Worm (Caenorhabditis elegans) whole organism, L4 larva: ENCODE data around the gene tmem-132.

Experiments used
- F44E2.7 ChIP-seq: fragments of 200-800 bp; sonication (Bioruptor generic); IDR thresholded peaks from 2 replicates; pipeline ENCODE4 v2.1.2; 2022; ENCODE audit warnings: missing genetic modification characterization, missing compliant biosample characterization
- F49E8.2 ChIP-seq: sonication (generic microtip); optimal IDR thresholded peaks from 2 replicates; lab custom pipeline; 2016; ENCODE audit warnings: missing compliant biosample characterization, mild to moderate bottlenecking, missing genetic modification characterization, borderline replicate concordance
- T26A8.4 ChIP-seq: fragments of 200-800 bp; sonication (Bioruptor generic); IDR thresholded peaks from 2 replicates; pipeline ENCODE4 v1.3.6; 2022; ENCODE audit warnings: missing genetic modification characterization, missing compliant biosample characterization
- Y48G9A.11 ChIP-seq: fragments of 200-800 bp; sonication (Bioruptor generic); IDR thresholded peaks from 2 replicates; pipeline ENCODE4 v1.3.6; 2022; ENCODE audit warnings: missing genetic modification reagents, missing genetic modification characterization, missing compliant biosample characterization
- aha-1 ChIP-seq: fragments of 150-350 bp; peaks from one replicate; lab custom pipeline; 2014; ENCODE audit warnings: missing biosample characterization, missing genetic modification characterization
- arid-1 ChIP-seq: fragments of 200-800 bp; sonication (Bioruptor generic); conservative IDR thresholded peaks from 2 replicates; pipeline ENCODE4 v1.3.6; 2022; ENCODE audit warnings: missing genetic modification reagents, missing genetic modification characterization, missing compliant biosample characterization
- ceh-20 ChIP-seq: fragments of 200-800 bp; sonication (Bioruptor generic); IDR thresholded peaks from 2 replicates; pipeline ENCODE4 v1.3.6; 2022; ENCODE audit warnings: missing genetic modification reagents, missing genetic modification characterization, missing compliant biosample characterization
- ces-1 ChIP-seq: fragments of 150-350 bp; sonication (generic microtip); optimal IDR thresholded peaks from 4 replicates; lab custom pipeline; 2014; ENCODE audit warnings: missing biosample characterization, missing genetic modification reagents, missing genetic modification characterization
- daf-16 ChIP-seq, 3 experiments: sonication (generic microtip); optimal IDR thresholded peaks; 2 replicates each; lab custom pipeline; 2016 to 2017; ENCODE audit warnings: missing genetic modification characterization in 3 of 3, missing genetic modification reagents in 3 of 3, mild to moderate bottlenecking in 2 of 3, missing compliant biosample characterization in 2 of 3, missing biosample characterization in 1 of 3, moderate library complexity in 1 of 3
- dmd-6 ChIP-seq: fragments of 200-800 bp; sonication (Bioruptor generic); IDR thresholded peaks from 2 replicates; pipeline ENCODE4 v1.3.6; 2022; ENCODE audit warnings: missing genetic modification reagents, missing genetic modification characterization, missing compliant biosample characterization
- dmd-8 ChIP-seq: fragments of 200-800 bp; sonication (Bioruptor generic); IDR thresholded peaks from 2 replicates; pipeline ENCODE4 v1.3.6; 2022; ENCODE audit warnings: missing genetic modification characterization, missing compliant biosample characterization
- dmd-9 ChIP-seq: fragments of 200-800 bp; sonication (Bioruptor generic); IDR thresholded peaks from 2 replicates; pipeline ENCODE4 v1.3.6; 2022; ENCODE audit warnings: missing genetic modification reagents, missing genetic modification characterization, missing compliant biosample characterization
- dpl-1 ChIP-seq: fragments of 150-350 bp; optimal IDR thresholded peaks from 2 replicates; lab custom pipeline; 2014; ENCODE audit warnings: missing biosample characterization, missing genetic modification reagents, missing genetic modification characterization
- duxl-1 ChIP-seq: sonication (generic microtip); optimal IDR thresholded peaks from 2 replicates; lab custom pipeline; 2016; ENCODE audit warnings: mild to moderate bottlenecking, missing genetic modification characterization, moderate library complexity, missing compliant biosample characterization; ENCODE audit not compliant: poor library complexity
- dve-1 ChIP-seq: sonication (generic microtip); optimal IDR thresholded peaks from 2 replicates; lab custom pipeline; 2017; ENCODE audit warnings: antibody characterized with exemption, mild to moderate bottlenecking, missing genetic modification characterization, missing compliant biosample characterization; ENCODE audit not compliant: insufficient read depth
- egl-43 ChIP-seq: fragments of 200-800 bp; sonication (Bioruptor generic); IDR thresholded peaks from 2 replicates; pipeline ENCODE4 v1.3.6; 2022; ENCODE audit warnings: missing genetic modification reagents, missing genetic modification characterization, missing compliant biosample characterization
- hlh-11 ChIP-seq: fragments of 200-800 bp; sonication (Bioruptor generic); optimal IDR thresholded peaks from 2 replicates; lab custom pipeline; 2018; ENCODE audit warnings: mild to moderate bottlenecking, missing genetic modification characterization, missing compliant biosample characterization
- lin-1 ChIP-seq: fragments of 200-800 bp; sonication (Bioruptor generic); IDR thresholded peaks from 2 replicates; pipeline ENCODE4 v1.3.6; 2022; ENCODE audit warnings: missing genetic modification reagents, missing genetic modification characterization, missing compliant biosample characterization
- lin-13 ChIP-seq: fragments of 150-350 bp; optimal IDR thresholded peaks from 2 replicates; lab custom pipeline; 2014; ENCODE audit warnings: missing biosample characterization, missing genetic modification reagents, missing genetic modification characterization
- lin-38 ChIP-seq: fragments of 200-800 bp; sonication (Bioruptor generic); IDR thresholded peaks from 2 replicates; pipeline ENCODE4 v1.3.6; 2022; ENCODE audit warnings: missing genetic modification reagents, missing genetic modification characterization, missing compliant biosample characterization
- lir-3 ChIP-seq: sonication (generic microtip); optimal IDR thresholded peaks from 2 replicates; lab custom pipeline; 2016; ENCODE audit warnings: mild to moderate bottlenecking, missing genetic modification characterization, missing compliant biosample characterization
- mdl-1 ChIP-seq, 2 experiments: fragments of 150-350 bp in 1 of 2; sonication (generic microtip) in 1 of 2; optimal IDR thresholded peaks; 2 replicates each; lab custom pipeline; 2014 to 2017; ENCODE audit warnings: missing biosample characterization in 2 of 2, missing genetic modification characterization in 2 of 2
- mes-2 ChIP-seq: sonication (generic microtip); optimal IDR thresholded peaks from 2 replicates; lab custom pipeline; 2016; ENCODE audit warnings: missing genotype, mild to moderate bottlenecking, missing genetic modification characterization, missing compliant biosample characterization; ENCODE audit not compliant: poor library complexity, severe bottlenecking
- nhr-10 ChIP-seq: fragments of 150-350 bp; optimal IDR thresholded peaks from 2 replicates; lab custom pipeline; 2014; ENCODE audit warnings: missing biosample characterization, missing genetic modification characterization
- nhr-102 ChIP-seq: sonication (generic microtip); optimal IDR thresholded peaks from 2 replicates; lab custom pipeline; 2016; ENCODE audit warnings: mild to moderate bottlenecking, missing genetic modification characterization, moderate library complexity, missing compliant biosample characterization
- nhr-28 ChIP-seq: fragments of 150-350 bp; optimal IDR thresholded peaks from 2 replicates; lab custom pipeline; 2014; ENCODE audit warnings: missing biosample characterization, missing genetic modification characterization
- nhr-48 ChIP-seq: sonication (generic microtip); optimal IDR thresholded peaks from 2 replicates; lab custom pipeline; 2016; ENCODE audit warnings: mild to moderate bottlenecking, missing genetic modification characterization, missing compliant biosample characterization
- nhr-77 ChIP-seq: fragments of 150-350 bp; optimal IDR thresholded peaks from 2 replicates; lab custom pipeline; 2014; ENCODE audit warnings: missing biosample characterization, missing genetic modification characterization
- pha-4 ChIP-seq, 2 experiments: fragments of 150-350 bp in 1 of 2; fragments of 200-800 bp in 1 of 2; sonication (Bioruptor generic) in 1 of 2; IDR thresholded peaks in 1 of 2; optimal IDR thresholded peaks in 1 of 2; 2 replicates each; pipeline versions ENCODE4 v1.3.6 to Lab custom; 2014 to 2022; ENCODE audit warnings: missing genetic modification characterization in 2 of 2, missing genetic modification reagents in 2 of 2, missing biosample characterization in 1 of 2, missing compliant biosample characterization in 1 of 2
- pqm-1 ChIP-seq: sonication (generic microtip); optimal IDR thresholded peaks from 2 replicates; lab custom pipeline; 2017; ENCODE audit warnings: missing biosample characterization, missing genetic modification characterization
- snpc-4 ChIP-seq: fragments of 150-350 bp; optimal IDR thresholded peaks from 2 replicates; lab custom pipeline; 2014; ENCODE audit warnings: missing biosample characterization, missing genetic modification characterization
- spr-3 ChIP-seq: fragments of 200-800 bp; sonication (Bioruptor generic); optimal IDR thresholded peaks from 2 replicates; lab custom pipeline; 2018; ENCODE audit warnings: mild to moderate bottlenecking, missing genetic modification characterization, missing compliant biosample characterization
- tra-1 ChIP-seq: fragments of 200-800 bp; sonication (Bioruptor generic); IDR thresholded peaks from 2 replicates; pipeline ENCODE4 v1.3.6; 2022; ENCODE audit warnings: missing genetic modification reagents, missing genetic modification characterization, missing compliant biosample characterization
- unc-130 ChIP-seq: sonication (generic microtip); optimal IDR thresholded peaks from 2 replicates; lab custom pipeline; 2016; ENCODE audit warnings: missing genetic modification reagents, missing genetic modification characterization, missing compliant biosample characterization
- unc-62 ChIP-seq, 3 experiments: fragments of 150-350 bp in 1 of 3; sonication (generic microtip); optimal IDR thresholded peaks in 2 of 3; peaks in 1 of 3; 1 replicate in 1 of 3; 2 replicates in 2 of 3; lab custom pipeline; 2014 to 2017; ENCODE audit warnings: missing biosample characterization in 3 of 3, missing genetic modification characterization in 3 of 3, missing genetic modification reagents in 3 of 3, missing genotype in 1 of 3
- vab-7 ChIP-seq: fragments of 200-800 bp; sonication (Bioruptor generic); IDR thresholded peaks from 2 replicates; pipeline ENCODE4 v1.3.6; 2022; ENCODE audit warnings: missing genetic modification reagents, missing genetic modification characterization, missing compliant biosample characterization
- zfp-3 ChIP-seq: fragments of 200-800 bp; sonication (Bioruptor generic); conservative IDR thresholded peaks from 2 replicates; pipeline ENCODE4 v1.3.6; 2022; ENCODE audit warnings: missing genetic modification reagents, missing genetic modification characterization, missing compliant biosample characterization

tmem-132 gene

DNA sequence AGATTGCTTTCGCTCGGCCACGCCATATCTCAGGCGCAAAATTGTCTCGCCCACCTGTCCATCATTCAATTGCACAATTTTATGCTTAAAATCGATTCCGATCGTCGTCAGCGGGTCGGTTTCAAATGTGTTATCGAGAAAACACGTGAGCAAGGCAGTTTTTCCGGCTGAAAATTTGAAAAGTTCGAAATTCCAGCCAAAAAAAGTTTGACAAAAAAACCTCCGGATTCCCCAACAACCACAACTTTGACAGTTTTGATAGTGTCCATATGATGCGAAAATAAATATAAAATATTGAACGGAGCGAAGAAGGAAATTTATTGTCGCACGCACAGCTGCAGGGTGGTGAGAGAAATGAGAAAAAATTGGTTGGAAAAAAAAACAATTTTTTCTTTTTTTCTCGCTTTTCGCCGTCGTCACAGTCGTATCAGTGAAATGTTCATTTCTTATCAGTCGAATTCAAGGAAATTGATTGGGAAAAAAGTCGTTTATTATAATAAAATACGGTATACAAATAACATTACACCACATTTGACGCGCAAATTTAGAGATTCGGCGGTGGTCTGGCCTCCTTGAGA lies 17.3 kb upstream of the tmem-132 start, which contains the start of gene Y71H2AM.12:
Y71H2AM.12 (minus strand) TSS at position 486 of the 578 bp plus-strand sequence.
- TF ChIP-seq dmd-6 (GFP tag; lab: Robert Waterston, UW) (peak; percentile 62), nhr-48 (tag; lab: Kevin White, UChicago) (peak; percentile 12), hlh-11 (tag; lab: Kevin White, UChicago) (peak; percentile 61), nhr-77 (tag; lab: Kevin White, UChicago) (peak; percentile 44), arid-1 (no peak), dve-1 (tag; lab: Kevin White, UChicago) (peak; percentile 40), daf-16 (GFP tag; optimal IDR thresholded peaks at IDR 0.05; lab: Kevin White, UChicago) (no peak), daf-16 (tag; optimal IDR thresholded peaks at IDR 0.05; lab: Kevin White, UChicago) (peak; percentile 25), snpc-4 (no peak), mes-2 (no peak), aha-1 (tag; lab: Kevin White, UChicago) (peak; percentile 35), nhr-102 (tag; lab: Kevin White, UChicago) (no peak), tra-1 (GFP tag; lab: Robert Waterston, UW) (0 out of 2 replicates have a peak, but pooled peaks have one; percentile 55), pqm-1 (tag; lab: Kevin White, UChicago) (peak; percentile 34), F49E8.2 (tag; lab: Kevin White, UChicago) (no peak), nhr-10 (tag; lab: Kevin White, UChicago) (no peak), lin-1 (peak; percentile 6; the same call in 1 of the 2 replicates), pha-4 (GFP tag; IDR thresholded peaks at IDR 0.05; lab: Robert Waterston, UW) (no peak), pha-4 (tag; optimal IDR thresholded peaks at IDR 0.05; lab: Kevin White, UChicago) (no peak), nhr-28 (tag; lab: Kevin White, UChicago) (peak; percentile 30)

DNA sequence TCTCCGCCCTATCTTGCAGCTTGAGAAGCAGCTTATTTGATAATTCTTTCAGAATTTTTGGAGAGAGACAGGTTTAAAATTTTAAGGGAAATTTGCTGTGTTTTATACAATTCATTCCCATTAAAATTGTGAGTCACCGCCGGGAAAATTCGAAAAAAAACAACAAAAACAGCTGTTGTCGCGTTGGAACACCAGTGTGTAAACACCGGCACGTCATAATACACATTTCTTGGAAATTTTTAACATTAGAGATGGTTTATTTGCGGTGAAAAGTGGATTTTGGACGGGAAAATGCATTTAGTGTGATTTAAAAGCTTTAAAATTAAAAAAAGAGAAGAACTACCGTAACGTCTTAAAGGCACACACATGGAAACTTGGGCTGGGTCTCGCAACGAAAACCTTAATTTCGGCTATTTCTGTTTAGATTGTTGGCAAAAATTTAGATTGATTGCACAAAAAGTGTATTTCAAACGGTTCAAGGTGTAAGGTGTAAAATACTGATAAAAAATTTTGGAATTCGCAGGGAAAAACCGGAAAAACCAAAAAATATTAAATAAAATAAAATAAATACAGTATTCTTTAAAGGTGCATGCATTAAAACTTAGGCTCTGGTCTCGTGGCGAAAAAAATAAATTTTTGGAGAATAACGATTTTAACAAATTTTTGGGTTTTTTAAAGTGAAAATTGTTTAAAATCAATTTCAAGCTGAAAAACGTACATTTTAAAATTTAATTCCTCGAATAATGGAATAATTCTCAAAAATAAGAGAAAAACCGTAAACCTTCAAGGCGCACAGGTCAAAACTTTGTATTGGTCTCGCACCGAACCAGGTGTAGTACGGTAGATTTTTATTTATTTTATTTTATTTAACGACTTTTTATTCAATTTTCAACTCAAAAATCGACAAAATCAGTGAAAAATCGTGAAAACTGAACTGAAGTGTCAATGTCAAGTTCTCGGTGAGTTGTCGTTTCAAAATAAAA lies 9.1 kb upstream of the tmem-132 start, which contains the start of gene cosa-1:
cosa-1 (plus strand) TSS at position 896 of the 983 bp plus-strand sequence.
- TF ChIP-seq unc-130 (GFP tag; lab: Kevin White, UChicago): peak; percentile 63
- peak; percentile 17 for TF ChIP-seq dve-1 (tag; lab: Kevin White, UChicago)
- TF ChIP-seq daf-16 (GFP tag; optimal IDR thresholded peaks at IDR 0.05; lab: Kevin White, UChicago): peak in 1 of 2 experiments; percentile 13
- no peak for TF ChIP-seq daf-16 (tag; optimal IDR thresholded peaks at IDR 0.05; lab: Kevin White, UChicago)
- no peak for TF ChIP-seq ces-1 (GFP tag; lab: Kevin White, UChicago)
- 0 out of 2 replicates have a peak, but pooled peaks have one; percentile 28 for TF ChIP-seq lin-38
- TF ChIP-seq T26A8.4 (GFP tag; lab: Robert Waterston, UW): no peak
- no peak for TF ChIP-seq spr-3
- TF ChIP-seq hlh-11 (tag; lab: Kevin White, UChicago): peak; percentile 69
- TF ChIP-seq F49E8.2 (tag; lab: Kevin White, UChicago): peak; percentile 86

DNA sequence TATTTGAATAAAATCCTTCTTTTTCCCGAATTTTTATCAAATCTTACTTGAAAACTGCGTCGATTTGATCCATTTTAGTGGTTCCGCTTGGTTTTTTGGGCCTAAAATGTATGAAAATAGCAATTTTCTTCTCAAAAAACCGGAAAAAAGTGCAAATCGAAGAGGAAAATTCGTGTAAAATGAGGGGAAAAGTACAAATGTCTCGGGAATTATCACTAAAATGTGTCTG lies 8.5 kb upstream of the tmem-132 start, which contains the start of gene Y71H2AM.11:
Y71H2AM.11 (minus strand) TSS at position 101 of the 229 bp plus-strand sequence.
- TF ChIP-seq zfp-3: no peak
- no peak for TF ChIP-seq lin-13 (GFP tag; lab: Kevin White, UChicago)
- TF ChIP-seq dmd-8 (GFP tag; lab: Robert Waterston, UW): no peak
- no peak for TF ChIP-seq nhr-28 (tag; lab: Kevin White, UChicago)
- TF ChIP-seq ceh-20 (GFP tag; lab: Robert Waterston, UW): no peak
- TF ChIP-seq lir-3 (tag; lab: Kevin White, UChicago): no peak
- no peak for TF ChIP-seq dmd-6 (GFP tag; lab: Robert Waterston, UW)

ce11 chrIII:2711527-2711926 lies 4.9 kb downstream of the tmem-132 start:
- TF ChIP-seq vab-7 (peak; percentile 52; the same call in 1 of the 2 replicates), pha-4 (GFP tag; IDR thresholded peaks at IDR 0.05; lab: Robert Waterston, UW) (peak; percentile 49; the same call in 1 of the 2 replicates), pha-4 (tag; optimal IDR thresholded peaks at IDR 0.05; lab: Kevin White, UChicago) (no peak), lin-38 (peak; percentile 59), egl-43 (peak; percentile 71), unc-62 (GFP tag; optimal IDR thresholded peaks at IDR 0.05 in 1 of 2; lab: Kevin White, UChicago) (peak in 1 of 2 experiments; percentile 91), unc-62 (tag; optimal IDR thresholded peaks at IDR 0.05; lab: Kevin White, UChicago) (no peak), F44E2.7 (GFP tag; lab: Robert Waterston, UW) (0 out of 2 replicates have a peak, but pooled peaks have one; percentile 12), mdl-1 (tag; optimal IDR thresholded peaks at IDR 0.05; lab: Kevin White, UChicago) (no peak), duxl-1 (tag; lab: Kevin White, UChicago) (peak; percentile 8), Y48G9A.11 (GFP tag; lab: Robert Waterston, UW) (peak; percentile 31; the same call in 1 of the 2 replicates), unc-130 (GFP tag; lab: Kevin White, UChicago) (peak; percentile 42), dmd-9 (no peak), daf-16 (GFP tag; optimal IDR thresholded peaks at IDR 0.05; lab: Kevin White, UChicago) (no peak), daf-16 (tag; optimal IDR thresholded peaks at IDR 0.05; lab: Kevin White, UChicago) (no peak), dmd-8 (GFP tag; lab: Robert Waterston, UW) (0 out of 2 replicates have a peak, but pooled peaks have one; percentile 61), dpl-1 (GFP tag; lab: Kevin White, UChicago) (no peak)
